Fruit fly (Drosophila melanogaster): ENCODE data around the gene Pdss2.

Pdss2 gene

DNA sequence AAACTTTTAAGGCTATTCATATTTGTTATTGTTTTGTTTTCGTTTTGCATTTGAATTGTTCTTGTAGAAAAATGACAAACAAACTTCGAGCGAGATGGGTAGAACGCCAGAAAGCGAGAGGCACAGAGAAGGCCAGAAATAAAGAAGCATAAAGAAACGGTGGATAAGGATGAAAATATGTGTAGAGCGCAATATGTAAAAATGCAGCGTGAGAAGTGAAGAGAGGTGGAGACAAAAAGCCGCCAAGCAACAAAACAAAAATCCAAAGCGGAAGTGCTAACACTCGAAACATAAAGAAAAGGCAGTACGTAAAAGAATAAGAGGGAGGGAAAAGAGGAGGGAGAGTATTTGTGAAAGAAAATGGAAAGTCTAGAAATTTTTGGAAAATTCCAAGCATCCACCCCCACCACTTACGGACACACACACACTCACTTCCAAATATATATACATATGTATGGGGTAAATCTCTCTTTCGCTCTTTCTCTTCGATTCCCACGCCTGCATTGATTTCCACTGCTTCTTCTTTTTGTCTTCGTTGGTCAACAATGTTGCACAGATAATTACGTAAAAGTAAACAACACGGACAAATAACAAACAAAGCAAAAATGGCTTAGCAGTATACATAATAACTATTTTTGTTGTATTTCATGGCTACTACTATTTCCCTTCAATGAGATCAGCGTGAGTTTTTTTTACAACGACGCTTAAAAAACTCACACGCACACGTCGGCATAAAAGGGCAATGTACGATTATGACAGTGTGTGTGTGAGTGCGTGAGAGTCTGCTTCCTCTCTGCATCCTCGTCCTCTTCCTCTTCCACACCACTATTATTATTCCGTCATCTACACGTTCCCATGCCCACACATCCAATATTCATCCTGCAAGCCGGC, 20.1 kb upstream of the Pdss2 start (continued):
- TF ChIP-seq CG2678 (tag; optimal IDR thresholded peaks at IDR 0.05) (no peak), tio (GFP tag; optimal IDR thresholded peaks at IDR 0.05) (no peak), CG6765 (GFP tag; optimal IDR thresholded peaks at IDR 0.05) (no peak), slp2 (GFP tag; optimal IDR thresholded peaks at IDR 0.05) (no peak), CG9817 (tag; optimal IDR thresholded peaks at IDR 0.05) (no peak), CG9932 (GFP tag; IDR thresholded peaks at IDR 0.05) (no peak), fd102C (GFP tag; optimal IDR thresholded peaks at IDR 0.05) (peak; percentile 94), shn (GFP tag; optimal IDR thresholded peaks at IDR 0.05) (no peak), seq (GFP tag; IDR thresholded peaks at IDR 0.05) (no peak), jigr1 (GFP tag; IDR thresholded peaks at IDR 0.05) (no peak), CG8924 (tag; optimal IDR thresholded peaks at IDR 0.05) (peak; percentile 17), CG11560 (tag; IDR thresholded peaks at IDR 0.05) (no peak), CG2120 (GFP tag; optimal IDR thresholded peaks at IDR 0.05) (no peak), Sox100B (GFP tag; optimal IDR thresholded peaks at IDR 0.05) (no peak), HmgD (GFP tag; optimal IDR thresholded peaks at IDR 0.05) (no peak), CG14667 (GFP tag; IDR thresholded peaks at IDR 0.05) (no peak), CG14441 (GFP tag; IDR thresholded peaks at IDR 0.05) (no peak), zen2 (GFP tag; IDR thresholded peaks at IDR 0.05; ENCODE audit: partially characterized antibody) (no peak), CG13424 (tag; optimal IDR thresholded peaks at IDR 0.05) (peak; percentile 12), Blimp-1 (GFP tag; optimal IDR thresholded peaks at IDR 0.05) (peak; percentile 90), Spps (tag; optimal IDR thresholded peaks at IDR 0.05) (peak; percentile 24), nerfin-2 (GFP tag; IDR thresholded peaks at IDR 0.05; ENCODE audit: partially characterized antibody) (no peak), CG8944 (GFP tag; optimal IDR thresholded peaks at IDR 0.05) (no peak), Poxn (GFP tag; IDR thresholded peaks at IDR 0.05) (no peak), CG32767 (GFP tag; IDR thresholded peaks at IDR 0.05) (no peak), so (GFP tag; IDR thresholded peaks at IDR 0.05) (no peak), CG7963 (GFP tag; IDR thresholded peaks at IDR 0.05; ENCODE audit: partially characterized antibody) (no peak), pita (GFP tag; optimal IDR thresholded peaks at IDR 0.05) (no peak), Abd-B (GFP tag; optimal IDR thresholded peaks at IDR 0.05) (no peak), crp (GFP tag; optimal IDR thresholded peaks at IDR 0.05) (no peak), CG15269 (tag; optimal IDR thresholded peaks at IDR 0.05) (no peak), Hr39 (optimal IDR thresholded peaks at IDR 0.05) (no peak), salm (tag; optimal IDR thresholded peaks at IDR 0.05) (no peak), MBD-R2 (GFP tag; IDR thresholded peaks at IDR 0.05) (no peak), ind (GFP tag; optimal IDR thresholded peaks at IDR 0.05) (no peak), CG11398 (GFP tag; optimal IDR thresholded peaks at IDR 0.05) (no peak), Mad (GFP tag; optimal IDR thresholded peaks at IDR 0.05) (no peak), Asciz (GFP tag; optimal IDR thresholded peaks at IDR 0.05) (no peak), otp (GFP tag; IDR thresholded peaks at IDR 0.05) (peak; percentile 65; the same call in 1 of the 3 replicates), Six4 (GFP tag; optimal IDR thresholded peaks at IDR 0.05) (no peak), Stat92E (GFP tag; optimal IDR thresholded peaks at IDR 0.05) (peak in 1 of 3 experiments; percentile 25), CG30020 (tag; optimal IDR thresholded peaks at IDR 0.05) (no peak), zf30C (GFP tag; optimal IDR thresholded peaks at IDR 0.05) (no peak), Aef1 (GFP tag; IDR thresholded peaks at IDR 0.05) (no peak), en (GFP tag; optimal IDR thresholded peaks at IDR 0.05) (no peak), CG13624 (GFP tag; optimal IDR thresholded peaks at IDR 0.05) (peak; percentile 5), CG3281 (GFP tag; optimal IDR thresholded peaks at IDR 0.05) (no peak), mirr (GFP tag; optimal IDR thresholded peaks at IDR 0.05) (no peak), CG12155 (GFP tag; optimal IDR thresholded peaks at IDR 0.05) (no peak), CG10366 (GFP tag; IDR thresholded peaks at IDR 0.05) (no peak)
